Fruit fly (Drosophila melanogaster) whole organism: ENCODE measurements around the gene CtsF.

Experiments
- CG8478 ChIP-seq: fragments of >200 bp; optimal IDR thresholded peaks from 2 replicates; lab custom pipeline; 2018; ENCODE audit warnings: inconsistent platforms
- Dll ChIP-seq: fragments of >200 bp; optimal IDR thresholded peaks from 2 replicates; lab custom pipeline; 2017
- EcR ChIP-seq, 2 experiments: fragments of >200 bp; optimal IDR thresholded peaks; 2 replicates each; lab custom pipeline; 2017; ENCODE audit warnings: missing biosample characterization in 2 of 2, missing genetic modification characterization in 2 of 2, missing genetic modification reagents in 2 of 2
- pan ChIP-seq: fragments of >200 bp; optimal IDR thresholded peaks from 2 replicates; lab custom pipeline; 2017
- psq ChIP-seq: fragments of >200 bp; optimal IDR thresholded peaks from 2 replicates; lab custom pipeline; 2017
- usp ChIP-seq: fragments of >200 bp; optimal IDR thresholded peaks from 2 replicates; lab custom pipeline; 2017; ENCODE audit warnings: missing biosample characterization, missing genetic modification characterization, mixed read lengths

DNA sequence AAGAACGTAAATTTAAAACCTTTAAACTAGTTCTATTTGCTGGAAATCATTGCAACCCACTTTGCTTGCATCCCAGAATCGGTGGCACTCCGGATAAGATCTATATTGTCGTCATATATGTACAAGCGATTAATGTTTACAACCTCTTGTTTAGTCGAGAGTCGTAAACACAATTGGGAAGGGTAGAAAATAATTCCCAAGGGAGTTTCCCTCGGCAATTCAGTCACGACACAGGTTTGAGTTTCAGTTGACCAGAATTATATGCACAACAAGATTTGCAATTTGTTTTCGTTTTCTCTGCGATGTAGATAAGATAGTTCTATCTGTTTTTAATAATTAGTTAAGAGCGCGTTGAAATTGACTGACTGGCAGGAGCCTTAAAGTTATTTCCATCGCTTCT is 28.8 kb upstream of the CtsF start:
- TF ChIP-seq psq (lab: Kevin White, UChicago) (no peak), CG8478 (lab: Kevin White, UChicago) (no peak), pan (lab: Kevin White, UChicago) (no peak), Dll (lab: Kevin White, UChicago) (no peak), EcR (GFP tag; optimal IDR thresholded peaks at IDR 0.05; lab: Kevin White, UChicago) (no peak), usp (GFP tag; lab: Kevin White, UChicago) (no peak)
